Worm (Caenorhabditis elegans) whole organism, L2 larva: Measurements from ENCODE around the gene jmjd-5.
"Not testable (repeated sequence)": the region's sequence is repeated elsewhere in the genome, so short reads cannot be mapped to it uniquely, and the experiment has no call there.

Experiments
- F13H6.1 ChIP-seq: sonication (generic microtip); optimal IDR thresholded peaks from 2 replicates; lab custom pipeline; 2016; ENCODE audit warnings: missing genetic modification characterization, missing compliant biosample characterization
- alr-1 ChIP-seq: fragments of 150-350 bp; optimal IDR thresholded peaks from 2 replicates; lab custom pipeline; 2014; ENCODE audit warnings: missing biosample characterization, missing genetic modification characterization
- blmp-1 ChIP-seq: sonication (generic microtip); optimal IDR thresholded peaks from 2 replicates; lab custom pipeline; 2017; ENCODE audit warnings: missing genetic modification characterization, mild to moderate bottlenecking, missing compliant biosample characterization, antibody characterized with exemption, moderate library complexity; ENCODE audit not compliant: insufficient read depth
- crh-2 ChIP-seq: sonication (generic microtip); optimal IDR thresholded peaks from 2 replicates; lab custom pipeline; 2017; ENCODE audit warnings: missing biosample characterization, missing genetic modification characterization
- fos-1 ChIP-seq: fragments of 150-350 bp; optimal IDR thresholded peaks from 2 replicates; lab custom pipeline; 2014; ENCODE audit warnings: missing biosample characterization, missing genetic modification characterization
- gmeb-1 ChIP-seq: fragments of 150-350 bp; optimal IDR thresholded peaks from 2 replicates; lab custom pipeline; 2014; ENCODE audit warnings: missing biosample characterization, missing genetic modification characterization
- lin-13 ChIP-seq: fragments of 150-350 bp; optimal IDR thresholded peaks from 2 replicates; lab custom pipeline; 2014; ENCODE audit warnings: missing biosample characterization, missing genetic modification reagents, missing genetic modification characterization
- mdl-1 ChIP-seq, 2 experiments: fragments of 150-350 bp in 1 of 2; sonication (generic microtip) in 1 of 2; optimal IDR thresholded peaks; 2 replicates each; lab custom pipeline; 2017; ENCODE audit warnings: missing biosample characterization in 2 of 2, missing genetic modification characterization in 2 of 2
- nhr-10 ChIP-seq: sonication (generic microtip); optimal IDR thresholded peaks from 2 replicates; lab custom pipeline; 2017; ENCODE audit warnings: missing biosample characterization, missing genetic modification characterization
- nhr-129 ChIP-seq: fragments of 150-350 bp; optimal IDR thresholded peaks from 2 replicates; lab custom pipeline; 2014; ENCODE audit warnings: missing biosample characterization, missing genetic modification characterization
- nhr-21 ChIP-seq: fragments of 150-350 bp; optimal IDR thresholded peaks from 2 replicates; lab custom pipeline; 2014; ENCODE audit warnings: missing biosample characterization, missing genetic modification characterization
- nhr-25 ChIP-seq: fragments of 150-350 bp; sonication (generic microtip); optimal IDR thresholded peaks from 3 replicates; lab custom pipeline; 2014; ENCODE audit warnings: missing biosample characterization, missing genetic modification characterization
- sem-4 ChIP-seq: fragments of 150-350 bp; optimal IDR thresholded peaks from 2 replicates; lab custom pipeline; 2014; ENCODE audit warnings: missing biosample characterization, missing genetic modification reagents, missing genetic modification characterization
- sma-3 ChIP-seq: sonication (generic microtip); optimal IDR thresholded peaks from 2 replicates; lab custom pipeline; 2016; ENCODE audit warnings: missing genetic modification reagents, missing genetic modification characterization, missing compliant biosample characterization
- sma-9 ChIP-seq, 2 experiments: fragments of 150-350 bp in 1 of 2; sonication (generic microtip) in 1 of 2; optimal IDR thresholded peaks; 2 replicates each; lab custom pipeline; 2014 to 2016; ENCODE audit warnings: missing genetic modification characterization in 2 of 2, mild to moderate bottlenecking in 1 of 2, missing biosample characterization in 1 of 2, missing compliant biosample characterization in 1 of 2, missing genetic modification reagents in 1 of 2, moderate library complexity in 1 of 2
- snpc-4 ChIP-seq: fragments of 150-350 bp; optimal IDR thresholded peaks from 2 replicates; lab custom pipeline; 2014; ENCODE audit warnings: missing biosample characterization, missing genetic modification characterization
- unc-55 ChIP-seq: fragments of 150-350 bp; sonication (generic microtip); optimal IDR thresholded peaks from 3 replicates; lab custom pipeline; 2014; ENCODE audit warnings: missing biosample characterization, missing genetic modification reagents, missing genetic modification characterization
- ztf-1 ChIP-seq: fragments of 200-800 bp; sonication (Bioruptor generic); conservative IDR thresholded peaks from 2 replicates; pipeline ENCODE4 v1.3.6; 2022; ENCODE audit warnings: missing genetic modification characterization, missing compliant biosample characterization
- ztf-4 ChIP-seq: fragments of 150-350 bp; optimal IDR thresholded peaks from 2 replicates; lab custom pipeline; 2014; ENCODE audit warnings: missing biosample characterization, missing genetic modification characterization

jmjd-5 gene

ce11 chrV:11174663-11175062, 47.4 kb downstream of the jmjd-5 start (continued):
- no peak for TF ChIP-seq blmp-1 (tag; lab: Kevin White, UChicago)
- no peak for TF ChIP-seq nhr-25
- TF ChIP-seq unc-55 (GFP tag; lab: Kevin White, UChicago): no peak

DNA sequence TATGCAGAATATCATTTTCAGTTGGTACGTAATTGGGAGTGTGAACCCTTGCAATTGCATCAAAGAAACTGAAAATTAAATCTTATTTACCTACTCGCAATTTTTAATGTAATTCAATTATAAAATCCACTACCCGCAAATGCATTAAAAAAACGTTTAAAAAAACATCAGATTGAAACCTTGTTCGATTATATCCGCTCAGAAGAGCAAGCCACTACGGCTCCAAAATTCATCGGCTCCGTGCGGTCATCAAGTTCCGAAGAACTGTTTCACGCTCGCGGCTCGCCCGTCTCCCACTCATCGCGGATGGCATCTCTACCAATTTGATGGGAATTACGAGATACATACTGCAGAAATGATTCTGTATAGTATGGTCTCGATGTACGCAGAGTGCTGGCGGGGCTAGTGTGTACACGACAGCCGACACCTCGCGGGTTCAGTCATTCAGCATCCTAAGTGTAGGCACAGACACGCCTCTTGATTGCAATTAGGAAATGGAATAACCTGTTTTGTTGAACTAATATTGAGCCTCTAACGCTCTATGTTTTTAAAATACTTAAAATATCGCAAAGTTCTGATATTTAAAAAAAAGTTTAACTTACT, 48.1 kb downstream of the jmjd-5 start:
- TF ChIP-seq sma-3 (GFP tag; lab: Kevin White, UChicago) (peak; percentile 56), crh-2 (tag; lab: Kevin White, UChicago) (peak; percentile 18), fos-1 (peak; percentile 5), snpc-4 (peak; percentile 94), sma-9 (GFP tag; optimal IDR thresholded peaks at IDR 0.05; lab: Kevin White, UChicago) (peak; percentile 82)
- TF ChIP-seq sma-9 (tag; optimal IDR thresholded peaks at IDR 0.05; lab: Kevin White, UChicago): not testable (repeated sequence)
- TF ChIP-seq, all 48 proteins: peak for 5; not testable (repeated sequence) for 43

DNA sequence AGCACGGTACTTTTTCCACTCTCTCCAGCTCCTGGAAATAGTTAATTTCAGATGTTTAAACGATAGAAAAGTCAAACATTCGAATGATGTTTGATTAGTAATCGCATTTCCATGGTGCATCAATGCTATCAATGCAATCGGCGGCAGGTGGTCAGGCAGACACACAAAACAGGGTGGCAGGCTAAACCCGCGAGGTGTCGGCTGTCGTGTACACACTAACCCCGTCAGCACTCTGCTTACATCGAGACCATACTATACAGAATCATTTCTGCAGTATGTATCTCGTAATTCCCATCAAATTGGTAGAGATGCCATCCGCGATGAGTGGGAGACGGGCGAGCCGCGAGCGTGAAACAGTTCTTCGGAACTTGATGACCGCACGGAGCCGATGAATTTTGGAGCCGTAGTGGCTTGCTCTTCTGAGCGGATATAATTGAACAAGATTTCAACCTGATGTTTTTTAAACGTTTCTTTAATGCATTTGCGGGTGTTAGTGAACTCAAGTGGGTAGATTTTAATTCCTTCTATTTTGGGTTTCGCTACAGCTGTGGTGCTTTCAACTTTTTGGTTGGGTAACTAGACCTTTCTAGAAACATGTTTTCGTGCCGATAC, 49.5 kb downstream of the jmjd-5 start:
- TF ChIP-seq nhr-21 (tag; lab: Kevin White, UChicago): peak; percentile 59
- peak; percentile 29 for TF ChIP-seq nhr-129 (tag; lab: Kevin White, UChicago)
- peak; percentile 24 for TF ChIP-seq crh-2 (tag; lab: Kevin White, UChicago)
- TF ChIP-seq lin-13 (GFP tag; lab: Kevin White, UChicago): peak; percentile 21
- TF ChIP-seq F13H6.1 (tag; lab: Kevin White, UChicago): peak; percentile 65
- TF ChIP-seq snpc-4: peak; percentile 96
- peak; percentile 69 for TF ChIP-seq sma-3 (GFP tag; lab: Kevin White, UChicago)
- TF ChIP-seq sma-9 (GFP tag; optimal IDR thresholded peaks at IDR 0.05; lab: Kevin White, UChicago): peak; percentile 87
- TF ChIP-seq sma-9 (tag; optimal IDR thresholded peaks at IDR 0.05; lab: Kevin White, UChicago): not testable (repeated sequence)
- TF ChIP-seq mdl-1 (tag; optimal IDR thresholded peaks at IDR 0.05; lab: Kevin White, UChicago): peak in 1 of 2 experiments; percentile 23
- TF ChIP-seq fos-1: peak; percentile 45
- peak; percentile 33 for TF ChIP-seq gmeb-1 (tag; lab: Kevin White, UChicago)
- TF ChIP-seq, all 48 proteins: peak for 11; not testable (repeated sequence) for 37

- TF ChIP-seq sem-4 (no peak), nhr-10 (no peak), ztf-1 (GFP tag; lab: Robert Waterston, UW) (no peak), alr-1 (tag; lab: Kevin White, UChicago) (no peak), ztf-4 (tag; lab: Kevin White, UChicago) (no peak)
These were observed 50.3 kb downstream of the jmjd-5 start, which contains the start of gene gpa-1 for ce11 chrV:11177577-11177976. Gene gpa-1 (minus strand): TSS chrV:11177677.
